Worm (Caenorhabditis elegans) whole organism, L1 larva: ENCODE data around the gene ZK470.1.

ENCODE experiments used
- aha-1 ChIP-seq: fragments of 150-350 bp; optimal IDR thresholded peaks from 2 replicates; lab custom pipeline; 2014; ENCODE audit warnings: missing biosample characterization, missing genetic modification characterization
- ceh-90 ChIP-seq: sonication (generic microtip); optimal IDR thresholded peaks from 2 replicates; lab custom pipeline; 2016; ENCODE audit warnings: missing genetic modification characterization, missing compliant biosample characterization
- fkh-4 ChIP-seq: sonication (generic microtip); optimal IDR thresholded peaks from 2 replicates; lab custom pipeline; 2016; ENCODE audit warnings: missing compliant biosample characterization, missing genetic modification characterization, borderline replicate concordance
- lin-13 ChIP-seq: fragments of 150-350 bp; optimal IDR thresholded peaks from 2 replicates; lab custom pipeline; 2014; ENCODE audit warnings: missing biosample characterization, missing genetic modification reagents, missing genetic modification characterization
- nhr-28 ChIP-seq: fragments of 150-350 bp; optimal IDR thresholded peaks from 2 replicates; lab custom pipeline; 2014; ENCODE audit warnings: missing biosample characterization, missing genetic modification characterization
- zag-1 ChIP-seq: fragments of 150-350 bp; optimal IDR thresholded peaks from 2 replicates; lab custom pipeline; 2014; ENCODE audit warnings: missing biosample characterization, missing genetic modification characterization

ce11 chrX:4147600-4148448 lies 15.7 kb upstream of the ZK470.1 start:
- TF ChIP-seq ceh-90 (tag; lab: Kevin White, UChicago), result no peak
- TF ChIP-seq nhr-28 (tag; lab: Kevin White, UChicago), result no peak
- TF ChIP-seq aha-1 (tag; lab: Kevin White, UChicago), result no peak
- no peak for TF ChIP-seq lin-13 (GFP tag; lab: Kevin White, UChicago)
- TF ChIP-seq zag-1, result no peak
- no peak for TF ChIP-seq fkh-4
